Worm (Caenorhabditis elegans): Measurements from ENCODE around the gene etr-1.

DNA sequence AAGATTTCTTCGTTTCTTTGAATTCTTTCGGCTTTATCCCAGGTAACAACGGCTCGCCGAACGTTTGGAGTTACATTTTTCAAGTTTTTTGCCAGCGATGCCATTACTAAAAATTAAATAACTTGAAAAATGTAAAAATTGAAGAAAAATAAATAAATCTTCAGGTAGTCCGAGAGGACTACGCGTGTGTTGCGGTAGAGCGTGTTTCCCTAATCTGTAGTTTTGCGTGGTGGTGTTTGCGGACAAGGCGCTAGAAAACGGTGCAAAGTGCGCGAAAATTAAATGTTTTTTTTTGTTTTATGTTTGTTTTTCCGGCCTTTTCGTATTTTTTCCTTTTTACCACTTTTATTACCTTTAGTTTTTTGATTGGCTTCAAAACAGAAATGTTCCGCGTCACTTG, 6.3 kb upstream of the etr-1 start, which contains the start of gene mrpl-28:
- TF ChIP-seq nhr-2 (tag; optimal IDR thresholded peaks at IDR 0.05) (no peak), unc-62 (GFP tag; optimal IDR thresholded peaks at IDR 0.05) (no peak), nhr-237 (tag; optimal IDR thresholded peaks at IDR 0.05) (peak; percentile 84), lsy-2 (tag; optimal IDR thresholded peaks at IDR 0.05) (peak; percentile 75), mep-1 (tag; optimal IDR thresholded peaks at IDR 0.05) (peak; percentile 78), ceh-83 (GFP tag; optimal IDR thresholded peaks at IDR 0.05) (no peak), elt-1 (tag; optimal IDR thresholded peaks at IDR 0.05; ENCODE audit: borderline replicate concordance, insufficient read depth) (no peak), nhr-12 (tag; optimal IDR thresholded peaks at IDR 0.05) (no peak), ztf-11 (tag; optimal IDR thresholded peaks at IDR 0.05) (no peak), lin-13 (tag; optimal IDR thresholded peaks at IDR 0.05) (peak; percentile 93), snpc-4 (tag; optimal IDR thresholded peaks at IDR 0.05) (no peak), ces-1 (GFP tag; optimal IDR thresholded peaks at IDR 0.05) (peak; percentile 81), blmp-1 (tag; optimal IDR thresholded peaks at IDR 0.05) (no peak), sem-2 (GFP tag; optimal IDR thresholded peaks at IDR 0.05) (no peak)
